Worm (Caenorhabditis elegans): ENCODE data around the gene sand-1.

DNA sequence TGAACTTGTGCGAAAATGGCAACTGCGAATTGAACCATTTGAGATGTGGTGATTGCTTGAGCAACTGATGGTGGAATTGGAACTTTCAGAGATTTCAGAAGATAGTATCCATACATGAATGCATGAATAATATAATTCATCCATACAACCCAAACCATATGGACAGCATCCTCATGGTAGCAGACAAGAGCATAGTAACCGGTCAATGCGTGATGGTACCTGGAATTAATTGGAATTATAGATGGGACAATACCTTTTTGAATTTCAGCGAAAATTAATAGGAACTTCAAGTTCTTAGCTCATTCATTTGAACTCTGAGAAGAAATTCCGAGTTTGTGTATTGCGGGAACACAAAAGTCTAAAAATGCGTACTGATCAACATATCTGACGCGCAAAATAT lies 8.3 kb downstream of the sand-1 start:
- no peak for TF ChIP-seq ceh-82 (tag; optimal IDR thresholded peaks at IDR 0.05)
- TF ChIP-seq nhr-23 (tag; optimal IDR thresholded peaks at IDR 0.05) = no peak
- no peak for TF ChIP-seq egl-27 (tag; optimal IDR thresholded peaks at IDR 0.05)
- no peak for TF ChIP-seq daf-12 (tag; optimal IDR thresholded peaks at IDR 0.05)
- no peak for TF ChIP-seq nhr-25 (tag; optimal IDR thresholded peaks at IDR 0.05)
- no peak for TF ChIP-seq unc-39 (tag; optimal IDR thresholded peaks at IDR 0.05)
- no peak for TF ChIP-seq nhr-237 (tag; optimal IDR thresholded peaks at IDR 0.05)
- no peak for TF ChIP-seq lin-39 (tag; optimal IDR thresholded peaks at IDR 0.05)
- no peak for TF ChIP-seq ZK546.5 (tag; optimal IDR thresholded peaks at IDR 0.05)
- TF ChIP-seq fkh-2 (tag; optimal IDR thresholded peaks at IDR 0.05) = no peak
